Worm (Caenorhabditis elegans): ENCODE results near the gene srw-14.
"Not testable (repeated sequence)": the region's sequence is repeated elsewhere in the genome, so short reads cannot be mapped to it uniquely, and the experiment has no call there.

DNA sequence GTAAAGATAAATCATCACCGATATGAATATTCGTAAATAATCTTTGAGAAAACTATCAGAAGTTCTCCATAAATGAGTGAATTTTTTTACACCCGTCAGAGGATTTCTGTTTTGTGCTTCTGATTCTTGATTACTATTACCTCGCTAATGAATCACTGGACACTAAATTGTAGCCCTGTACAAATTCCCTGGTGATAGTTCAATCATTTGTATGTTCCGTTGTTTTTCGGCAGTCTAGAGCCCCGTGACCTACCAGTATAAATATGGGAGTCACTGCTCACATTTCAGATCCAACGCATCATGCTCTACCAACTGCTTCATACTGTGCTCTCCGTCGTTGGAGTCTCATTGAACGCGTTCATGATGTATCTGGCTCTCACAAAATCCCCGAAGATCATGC, 24.6 kb downstream of the srw-14 start, which contains the start of gene srd-28:
- TF ChIP-seq egl-18 (GFP tag; IDR thresholded peaks at IDR 0.05); sdz-38 (tag; optimal IDR thresholded peaks at IDR 0.05); Y56A3A.18 (GFP tag; IDR thresholded peaks at IDR 0.05); K12H6.12 (tag; optimal IDR thresholded peaks at IDR 0.05); madf-8 (GFP tag; conservative IDR thresholded peaks at IDR 0.05); ztf-28 (GFP tag; IDR thresholded peaks at IDR 0.05); nfya-2 (GFP tag; IDR thresholded peaks at IDR 0.05); pha-4 (tag; optimal IDR thresholded peaks at IDR 0.05); B0336.3 (GFP tag; IDR thresholded peaks at IDR 0.05); chd-7 (tag; optimal IDR thresholded peaks at IDR 0.05); ama-1 (optimal IDR thresholded peaks at IDR 0.05); ama-1 (GFP tag; optimal IDR thresholded peaks at IDR 0.05); lin-54 (GFP tag; optimal IDR thresholded peaks at IDR 0.05): not testable (repeated sequence)
